Worm (Caenorhabditis elegans) whole organism, young adult: Measurements from ENCODE around the gene T03D8.6.

Experiments used
- B0035.1 ChIP-seq: sonication (generic microtip); optimal IDR thresholded peaks from 2 replicates; lab custom pipeline; 2016; ENCODE audit warnings: missing genetic modification characterization, mild to moderate bottlenecking, missing compliant biosample characterization, missing genotype, missing genetic modification reagents
- B0261.1 ChIP-seq: sonication (generic microtip); optimal IDR thresholded peaks from 2 replicates; lab custom pipeline; 2016; ENCODE audit warnings: mild to moderate bottlenecking, missing genetic modification characterization, moderate library complexity, missing compliant biosample characterization
- B0336.3 ChIP-seq: fragments of 200-800 bp; sonication (Bioruptor generic); IDR thresholded peaks from 2 replicates; pipeline ENCODE4 v1.3.6; 2022; ENCODE audit warnings: missing genetic modification characterization, missing compliant biosample characterization
- C06A6.2 ChIP-seq: fragments of 200-800 bp; sonication (Bioruptor generic); conservative IDR thresholded peaks from 2 replicates; pipeline ENCODE4 v1.3.6; 2022; ENCODE audit warnings: missing genetic modification characterization, missing compliant biosample characterization
- C17E4.6 ChIP-seq: fragments of 200-800 bp; sonication (Bioruptor generic); IDR thresholded peaks from 2 replicates; pipeline ENCODE4 v1.3.6; 2022; ENCODE audit warnings: missing genetic modification reagents, missing genetic modification characterization, missing compliant biosample characterization
- F10E7.11 ChIP-seq: sonication (generic microtip); optimal IDR thresholded peaks from 2 replicates; lab custom pipeline; 2017; ENCODE audit warnings: mild to moderate bottlenecking, missing genetic modification characterization, moderate library complexity, missing compliant biosample characterization
- F57A8.1 ChIP-seq: fragments of 200-800 bp; sonication (Bioruptor generic); optimal IDR thresholded peaks from 2 replicates; lab custom pipeline; 2018; ENCODE audit warnings: mild to moderate bottlenecking, missing genetic modification characterization, moderate library complexity, missing compliant biosample characterization
- K12H6.12 ChIP-seq: fragments of 200-800 bp; sonication (Bioruptor generic); optimal IDR thresholded peaks from 2 replicates; lab custom pipeline; 2018; ENCODE audit warnings: mild to moderate bottlenecking, missing genetic modification characterization, missing compliant biosample characterization
- T07F8.4 ChIP-seq: sonication (generic microtip); optimal IDR thresholded peaks from 2 replicates; lab custom pipeline; 2016; ENCODE audit warnings: mild to moderate bottlenecking, missing genetic modification characterization, moderate library complexity, missing compliant biosample characterization
- T26A5.8 ChIP-seq: sonication (generic microtip); optimal IDR thresholded peaks from 2 replicates; lab custom pipeline; 2016; ENCODE audit warnings: missing genetic modification characterization, missing compliant biosample characterization
- ZK185.1 ChIP-seq: sonication (generic microtip); optimal IDR thresholded peaks from 2 replicates; lab custom pipeline; 2016; ENCODE audit warnings: mild to moderate bottlenecking, missing genetic modification characterization, missing compliant biosample characterization; ENCODE audit not compliant: poor library complexity, severe bottlenecking
- attf-3 ChIP-seq: fragments of 200-800 bp; sonication (Bioruptor generic); conservative IDR thresholded peaks from 2 replicates; pipeline ENCODE4 v1.3.6; 2022; ENCODE audit warnings: missing genetic modification reagents, missing genetic modification characterization, missing compliant biosample characterization
- bed-2 ChIP-seq: fragments of 200-800 bp; sonication (Bioruptor generic); IDR thresholded peaks from 2 replicates; pipeline ENCODE4 v1.3.6; 2022; ENCODE audit warnings: missing genetic modification reagents, missing genetic modification characterization, missing compliant biosample characterization
- ccch-3 ChIP-seq: fragments of 200-800 bp; sonication (Bioruptor generic); optimal IDR thresholded peaks from 2 replicates; lab custom pipeline; 2018; ENCODE audit warnings: mild to moderate bottlenecking, missing genetic modification characterization, missing compliant biosample characterization
- cebp-1 ChIP-seq, 2 experiments: fragments of 200-800 bp in 1 of 2; sonication (Bioruptor generic) in 1 of 2; sonication (generic microtip) in 1 of 2; IDR thresholded peaks in 1 of 2; optimal IDR thresholded peaks in 1 of 2; 2 replicates each; pipeline versions ENCODE4 v1.3.6 to Lab custom; 2017 to 2022; ENCODE audit warnings: missing compliant biosample characterization in 2 of 2, missing genetic modification characterization in 2 of 2, mild to moderate bottlenecking in 1 of 2, missing genetic modification reagents in 1 of 2, moderate library complexity in 1 of 2
- cebp-2 ChIP-seq: fragments of 200-800 bp; sonication (Bioruptor generic); IDR thresholded peaks from 2 replicates; pipeline ENCODE4 v1.3.6; 2022; ENCODE audit warnings: missing genetic modification characterization, missing compliant biosample characterization
- ceh-27 ChIP-seq: fragments of 200-800 bp; sonication (Bioruptor generic); optimal IDR thresholded peaks from 2 replicates; lab custom pipeline; 2018; ENCODE audit warnings: mild to moderate bottlenecking, missing genetic modification characterization, moderate library complexity, missing compliant biosample characterization
- ceh-58 ChIP-seq: fragments of 200-800 bp; sonication (Bioruptor generic); IDR thresholded peaks from 2 replicates; pipeline ENCODE4 v1.3.6; 2022; ENCODE audit warnings: missing genetic modification characterization, missing compliant biosample characterization
- ceh-79 ChIP-seq: sonication (generic microtip); optimal IDR thresholded peaks from 2 replicates; lab custom pipeline; 2017; ENCODE audit warnings: mild to moderate bottlenecking, missing genetic modification characterization, missing compliant biosample characterization
- chd-7 ChIP-seq: sonication (generic microtip); optimal IDR thresholded peaks from 2 replicates; lab custom pipeline; 2016; ENCODE audit warnings: mild to moderate bottlenecking, missing genetic modification characterization, moderate library complexity, missing compliant biosample characterization
- egl-18 ChIP-seq: fragments of 200-800 bp; sonication (Bioruptor generic); IDR thresholded peaks from 2 replicates; pipeline ENCODE4 v1.3.6; 2022; ENCODE audit warnings: missing genetic modification reagents, missing genetic modification characterization, missing compliant biosample characterization
- egl-44 ChIP-seq: fragments of 200-800 bp; sonication (Bioruptor generic); IDR thresholded peaks from 2 replicates; pipeline ENCODE4 v1.3.6; 2022; ENCODE audit warnings: missing genetic modification reagents, missing genetic modification characterization, missing compliant biosample characterization
- ekl-4 ChIP-seq: fragments of 200-800 bp; sonication (Bioruptor generic); IDR thresholded peaks from 2 replicates; pipeline ENCODE4 v1.3.6; 2022; ENCODE audit warnings: missing genetic modification reagents, missing genetic modification characterization, missing compliant biosample characterization
- ets-4 ChIP-seq: fragments of 200-800 bp; sonication (Bioruptor generic); optimal IDR thresholded peaks from 2 replicates; lab custom pipeline; 2018; ENCODE audit warnings: mild to moderate bottlenecking, missing genetic modification characterization, missing compliant biosample characterization
- fkh-3 ChIP-seq: sonication (generic microtip); optimal IDR thresholded peaks from 2 replicates; lab custom pipeline; 2016; ENCODE audit warnings: mild to moderate bottlenecking, missing genetic modification characterization, missing compliant biosample characterization
- gei-17 ChIP-seq: fragments of 200-800 bp; sonication (Bioruptor generic); optimal IDR thresholded peaks from 2 replicates; lab custom pipeline; 2018; ENCODE audit warnings: mild to moderate bottlenecking, missing genetic modification characterization, missing compliant biosample characterization
- hlh-26 ChIP-seq: fragments of 200-800 bp; sonication (Bioruptor generic); conservative IDR thresholded peaks from 2 replicates; pipeline ENCODE4 v1.3.6; 2022; ENCODE audit warnings: missing genetic modification reagents, missing genetic modification characterization, missing compliant biosample characterization
- hmg-1.2 ChIP-seq: fragments of 200-800 bp; sonication (Bioruptor generic); IDR thresholded peaks from 2 replicates; pipeline ENCODE4 v1.3.6; 2022; ENCODE audit warnings: missing genetic modification reagents, missing genetic modification characterization, missing compliant biosample characterization
- lag-1 ChIP-seq: fragments of 200-800 bp; sonication (Bioruptor generic); IDR thresholded peaks from 2 replicates; pipeline ENCODE4 v1.3.6; 2022; ENCODE audit warnings: missing genetic modification reagents, missing genetic modification characterization, missing compliant biosample characterization
- let-607 ChIP-seq, 2 experiments: fragments of 200-800 bp in 1 of 2; sonication (Bioruptor generic) in 1 of 2; sonication (generic microtip) in 1 of 2; optimal IDR thresholded peaks; 2 replicates each; lab custom pipeline; 2016 to 2018; ENCODE audit warnings: mild to moderate bottlenecking in 2 of 2, missing compliant biosample characterization in 2 of 2, missing genetic modification characterization in 2 of 2, moderate library complexity in 2 of 2, missing genotype in 1 of 2
- lin-35 ChIP-seq, 3 experiments: fragments of 150-350 bp in 2 of 3; sonication (generic microtip) in 1 of 3; optimal IDR thresholded peaks; 2 replicates each; lab custom pipeline; 2014 to 2018; ENCODE audit warnings: missing biosample characterization in 3 of 3, missing genetic modification characterization in 3 of 3, missing genetic modification reagents in 3 of 3
- lin-40 ChIP-seq: sonication (generic microtip); optimal IDR thresholded peaks from 2 replicates; lab custom pipeline; 2016; ENCODE audit warnings: missing genetic modification characterization, mild to moderate bottlenecking, missing compliant biosample characterization, missing genotype, missing genetic modification reagents
- madf-10 ChIP-seq: sonication (generic microtip); optimal IDR thresholded peaks from 2 replicates; lab custom pipeline; 2016; ENCODE audit warnings: mild to moderate bottlenecking, missing genetic modification characterization, missing compliant biosample characterization
- madf-8 ChIP-seq: fragments of 200-800 bp; sonication (Bioruptor generic); conservative IDR thresholded peaks from 2 replicates; pipeline ENCODE4 v1.3.6; 2022; ENCODE audit warnings: missing genetic modification reagents, missing genetic modification characterization, missing compliant biosample characterization
- mes-4 ChIP-seq: sonication (generic microtip); optimal IDR thresholded peaks from 2 replicates; lab custom pipeline; 2016; ENCODE audit warnings: missing genotype, missing genetic modification characterization, missing compliant biosample characterization
- nfyb-1 ChIP-seq: fragments of 200-800 bp; sonication (Bioruptor generic); IDR thresholded peaks from 2 replicates; pipeline ENCODE4 v1.3.6; 2022; ENCODE audit warnings: missing genetic modification reagents, missing genetic modification characterization, missing compliant biosample characterization
- pbrm-1 ChIP-seq: fragments of 200-800 bp; sonication (Bioruptor generic); IDR thresholded peaks from 2 replicates; pipeline ENCODE4 v1.3.6; 2022; ENCODE audit warnings: missing genetic modification reagents, missing genetic modification characterization, missing compliant biosample characterization
- pha-4 ChIP-seq: fragments of 150-350 bp; sonication (generic microtip); optimal IDR thresholded peaks from 2 replicates; lab custom pipeline; 2014; ENCODE audit warnings: missing biosample characterization, missing genetic modification reagents, missing genetic modification characterization
- snpc-1.1 ChIP-seq: sonication (generic microtip); optimal IDR thresholded peaks from 2 replicates; lab custom pipeline; 2017; ENCODE audit warnings: missing genetic modification characterization, mild to moderate bottlenecking, missing compliant biosample characterization, antibody characterized with exemption, moderate library complexity, missing genotype, missing genetic modification reagents; ENCODE audit not compliant: insufficient read depth
- snpc-4 ChIP-seq, 5 experiments: fragments of 150-350 bp in 1 of 5; sonication (generic microtip) in 4 of 5; optimal IDR thresholded peaks; 2 replicates each; lab custom pipeline; 2014 to 2018; ENCODE audit warnings: missing genetic modification characterization in 5 of 5, missing biosample characterization in 3 of 5, antibody characterized with exemption in 2 of 5, mild to moderate bottlenecking in 2 of 5, missing compliant biosample characterization in 2 of 5, missing genotype in 2 of 5, moderate library complexity in 2 of 5, missing genetic modification reagents in 1 of 5
- tlf-1 ChIP-seq: fragments of 200-800 bp; sonication (Bioruptor generic); optimal IDR thresholded peaks from 2 replicates; lab custom pipeline; 2018; ENCODE audit warnings: mild to moderate bottlenecking, missing genetic modification characterization, missing compliant biosample characterization
- zfh-2 ChIP-seq: fragments of 200-800 bp; sonication (Bioruptor generic); conservative IDR thresholded peaks from 2 replicates; pipeline ENCODE4 v1.3.6; 2022; ENCODE audit warnings: missing genetic modification reagents, missing genetic modification characterization, missing compliant biosample characterization

T03D8.6 gene

ce11 chrV:20790616-20791015 is 29.5 kb downstream of the T03D8.6 start:
- no peak for TF ChIP-seq ets-4 (GFP tag; lab: Kevin White, UChicago)
- no peak for TF ChIP-seq C17E4.6
- no peak for TF ChIP-seq pbrm-1 (GFP tag; lab: Robert Waterston, UW)
- TF ChIP-seq F10E7.11 (tag; lab: Kevin White, UChicago): no peak
- 0 out of 2 replicates have a peak, but pooled peaks have one; percentile 46 for TF ChIP-seq nfyb-1 (GFP tag; lab: Robert Waterston, UW)
- peak in 1 of 3 experiments; percentile 23 for TF ChIP-seq lin-35 (GFP tag; optimal IDR thresholded peaks at IDR 0.05; lab: Kevin White, UChicago)
- TF ChIP-seq let-607 (tag; optimal IDR thresholded peaks at IDR 0.05; lab: Kevin White, UChicago): no peak
- no peak for TF ChIP-seq B0261.1 (tag; lab: Kevin White, UChicago)
- TF ChIP-seq, all 124 proteins: peak for 2

ce11 chrV:20790011-20790410 is 30.1 kb downstream of the T03D8.6 start, which contains the start of gene Y44A6D.1:
Y44A6D.1 (minus strand) TSS chrV:20790033.
- TF ChIP-seq fkh-3 (tag; lab: Kevin White, UChicago): no peak
- no peak for TF ChIP-seq B0035.1
- TF ChIP-seq mes-4 (tag; lab: Kevin White, UChicago): no peak
- TF ChIP-seq C06A6.2 (GFP tag; lab: Robert Waterston, UW): no peak
- no peak for TF ChIP-seq F10E7.11 (tag; lab: Kevin White, UChicago)
- no peak for TF ChIP-seq snpc-4 (GFP tag; optimal IDR thresholded peaks at IDR 0.05; lab: Kevin White, UChicago)
- TF ChIP-seq snpc-4 (tag; optimal IDR thresholded peaks at IDR 0.05; lab: Kevin White, UChicago): peak in 2 of 4 experiments; percentile 67 to 75
- no peak for TF ChIP-seq F57A8.1
- TF ChIP-seq zfh-2: 0 out of 2 replicates have a peak, but pooled peaks have one; percentile 27
- TF ChIP-seq lag-1 (GFP tag; lab: Robert Waterston, UW): no peak
- TF ChIP-seq ccch-3: no peak
- TF ChIP-seq snpc-1.1 (tag; lab: Kevin White, UChicago): peak; percentile 10
- TF ChIP-seq chd-7 (tag; lab: Kevin White, UChicago): no peak
- peak; percentile 15; the same call in 1 of the 2 replicates for TF ChIP-seq hmg-1.2 (GFP tag; lab: Robert Waterston, UW)
- TF ChIP-seq madf-8 (GFP tag; lab: Robert Waterston, UW): no peak
- no peak for TF ChIP-seq T26A5.8 (tag; lab: Kevin White, UChicago)
- TF ChIP-seq cebp-1 (GFP tag; IDR thresholded peaks at IDR 0.05; lab: Robert Waterston, UW): no peak
- no peak for TF ChIP-seq cebp-1 (tag; optimal IDR thresholded peaks at IDR 0.05; lab: Kevin White, UChicago)

- no peak for TF ChIP-seq ceh-79 (tag; lab: Kevin White, UChicago)
- no peak for TF ChIP-seq nfyb-1 (GFP tag; lab: Robert Waterston, UW)
- no peak for TF ChIP-seq snpc-4 (GFP tag; optimal IDR thresholded peaks at IDR 0.05; lab: Kevin White, UChicago)
- peak in 1 of 4 experiments; percentile 36 for TF ChIP-seq snpc-4 (tag; optimal IDR thresholded peaks at IDR 0.05; lab: Kevin White, UChicago)
- no peak for TF ChIP-seq bed-2 (GFP tag; lab: Robert Waterston, UW)
- TF ChIP-seq C17E4.6: no peak
- no peak for TF ChIP-seq ZK185.1 (tag; lab: Kevin White, UChicago)
- peak; percentile 34 for TF ChIP-seq lin-40 (tag; lab: Kevin White, UChicago)
- peak; percentile 14; the same call in 1 of the 2 replicates for TF ChIP-seq hmg-1.2 (GFP tag; lab: Robert Waterston, UW)
- TF ChIP-seq attf-3: no peak
- no peak for TF ChIP-seq tlf-1 (GFP tag; lab: Kevin White, UChicago)
- no peak for TF ChIP-seq B0336.3 (GFP tag; lab: Robert Waterston, UW)
- TF ChIP-seq pha-4 (tag; lab: Kevin White, UChicago): no peak
- TF ChIP-seq hlh-26 (GFP tag; lab: Robert Waterston, UW): no peak
- peak; percentile 65; the same call in 1 of the 2 replicates for TF ChIP-seq zfh-2
- TF ChIP-seq egl-44 (GFP tag; lab: Robert Waterston, UW): no peak
- TF ChIP-seq cebp-2 (GFP tag; lab: Robert Waterston, UW): no peak
- TF ChIP-seq ceh-58 (GFP tag; lab: Robert Waterston, UW): no peak
- no peak for TF ChIP-seq T07F8.4 (tag; lab: Kevin White, UChicago)
- TF ChIP-seq egl-18 (GFP tag; lab: Robert Waterston, UW): no peak
- TF ChIP-seq ceh-27 (GFP tag; lab: Kevin White, UChicago): peak; percentile 15
- TF ChIP-seq madf-10 (tag; lab: Kevin White, UChicago): peak; percentile 90
- no peak for TF ChIP-seq fkh-3 (tag; lab: Kevin White, UChicago)
- TF ChIP-seq ekl-4 (GFP tag; lab: Robert Waterston, UW): 0 out of 2 replicates have a peak, but pooled peaks have one; percentile 22
- TF ChIP-seq cebp-1 (GFP tag; IDR thresholded peaks at IDR 0.05; lab: Robert Waterston, UW): no peak
- TF ChIP-seq cebp-1 (tag; optimal IDR thresholded peaks at IDR 0.05; lab: Kevin White, UChicago): peak; percentile 46
- TF ChIP-seq K12H6.12 (tag; lab: Kevin White, UChicago): peak; percentile 53
- no peak for TF ChIP-seq gei-17 (GFP tag; lab: Kevin White, UChicago)
- TF ChIP-seq, all 124 proteins: peak for 9
These were observed 31.0 kb downstream of the T03D8.6 start, which contains the start of gene tpan-1 for ce11 chrV:20789105-20789504. tpan-1 (plus strand) TSS chrV:20789502.
